Worm (Caenorhabditis elegans) whole organism, mixed stage, embryonic: Measurements from ENCODE around the gene F15H10.12.

ENCODE experiments used
- M03D4.4 ChIP-seq: sonication (generic microtip); optimal IDR thresholded peaks from 2 replicates; lab custom pipeline; 2017; ENCODE audit warnings: mild to moderate bottlenecking, missing genetic modification characterization, missing compliant biosample characterization
- bed-3 ChIP-seq: fragments of 200-800 bp; sonication (Bioruptor generic); optimal IDR thresholded peaks from 3 replicates; lab custom pipeline; 2018; ENCODE audit warnings: mild to moderate bottlenecking, missing genetic modification characterization, moderate library complexity, missing compliant biosample characterization
- blmp-1 ChIP-seq: fragments of 150-350 bp; optimal IDR thresholded peaks from 2 replicates; lab custom pipeline; 2014; ENCODE audit warnings: missing biosample characterization, missing genetic modification characterization
- ceh-39 ChIP-seq: fragments of 150-350 bp; optimal IDR thresholded peaks from 2 replicates; lab custom pipeline; 2014; ENCODE audit warnings: missing biosample characterization, missing genetic modification characterization
- ceh-43 ChIP-seq: fragments of 200-800 bp; sonication (Bioruptor generic); optimal IDR thresholded peaks from 2 replicates; lab custom pipeline; 2018; ENCODE audit warnings: mild to moderate bottlenecking, missing genetic modification characterization, moderate library complexity, missing compliant biosample characterization
- ceh-83 ChIP-seq: fragments of 200-800 bp; sonication (Bioruptor generic); optimal IDR thresholded peaks from 2 replicates; lab custom pipeline; 2018; ENCODE audit warnings: mild to moderate bottlenecking, missing genetic modification characterization, missing compliant biosample characterization
- ces-1 ChIP-seq: fragments of 150-350 bp; optimal IDR thresholded peaks from 2 replicates; lab custom pipeline; 2014; ENCODE audit warnings: missing biosample characterization, missing genetic modification reagents, missing genetic modification characterization
- cnd-1 ChIP-seq: fragments of 200-800 bp; sonication (Bioruptor generic); optimal IDR thresholded peaks from 2 replicates; lab custom pipeline; 2018; ENCODE audit warnings: mild to moderate bottlenecking, missing genetic modification characterization, missing compliant biosample characterization
- drap-1 ChIP-seq: fragments of 200-800 bp; sonication (Bioruptor generic); optimal IDR thresholded peaks from 3 replicates; lab custom pipeline; 2018; ENCODE audit warnings: mild to moderate bottlenecking, missing genetic modification characterization, missing compliant biosample characterization
- flh-1 ChIP-seq: fragments of 200-800 bp; sonication (Bioruptor generic); optimal IDR thresholded peaks from 2 replicates; lab custom pipeline; 2018; ENCODE audit warnings: mild to moderate bottlenecking, missing genetic modification characterization, moderate library complexity, missing compliant biosample characterization
- hlh-1 ChIP-seq: fragments of 150-350 bp; optimal IDR thresholded peaks from 2 replicates; lab custom pipeline; 2014; ENCODE audit warnings: missing biosample characterization, missing genetic modification reagents, missing genetic modification characterization
- lin-13 ChIP-seq: fragments of 150-350 bp; optimal IDR thresholded peaks from 2 replicates; lab custom pipeline; 2014; ENCODE audit warnings: missing biosample characterization, missing genetic modification characterization
- lin-32 ChIP-seq: fragments of 200-800 bp; sonication (Bioruptor generic); optimal IDR thresholded peaks from 2 replicates; lab custom pipeline; 2018; ENCODE audit warnings: mild to moderate bottlenecking, missing genetic modification characterization, missing compliant biosample characterization
- lsy-2 ChIP-seq: fragments of 150-350 bp; optimal IDR thresholded peaks from 2 replicates; lab custom pipeline; 2014; ENCODE audit warnings: missing biosample characterization, missing genetic modification characterization
- mab-5 ChIP-seq: fragments of 150-350 bp; optimal IDR thresholded peaks from 2 replicates; lab custom pipeline; 2014; ENCODE audit warnings: missing biosample characterization, missing genetic modification characterization
- mep-1 ChIP-seq: fragments of 150-350 bp; optimal IDR thresholded peaks from 2 replicates; lab custom pipeline; 2017; ENCODE audit warnings: missing biosample characterization, missing genetic modification reagents, missing genetic modification characterization, inconsistent platforms
- mls-2 ChIP-seq: sonication (generic microtip); optimal IDR thresholded peaks from 2 replicates; lab custom pipeline; 2016; ENCODE audit warnings: mild to moderate bottlenecking, missing genetic modification characterization, moderate library complexity, missing compliant biosample characterization
- nhr-12 ChIP-seq: fragments of 150-350 bp; optimal IDR thresholded peaks from 2 replicates; lab custom pipeline; 2014; ENCODE audit warnings: missing biosample characterization, missing genetic modification characterization
- nhr-2 ChIP-seq: fragments of 150-350 bp; optimal IDR thresholded peaks from 2 replicates; lab custom pipeline; 2014; ENCODE audit warnings: missing biosample characterization, missing genetic modification characterization
- nhr-237 ChIP-seq: fragments of 150-350 bp; optimal IDR thresholded peaks from 2 replicates; lab custom pipeline; 2014; ENCODE audit warnings: missing biosample characterization, missing genetic modification characterization
- nhr-28 ChIP-seq: fragments of 150-350 bp; optimal IDR thresholded peaks from 2 replicates; lab custom pipeline; 2014; ENCODE audit warnings: missing biosample characterization, missing genetic modification characterization
- nhr-76 ChIP-seq: sonication (generic microtip); optimal IDR thresholded peaks from 2 replicates; lab custom pipeline; 2017; ENCODE audit warnings: missing biosample characterization, missing genetic modification characterization
- pha-4 ChIP-seq: fragments of 150-350 bp; optimal IDR thresholded peaks from 2 replicates; lab custom pipeline; 2018; ENCODE audit warnings: missing biosample characterization, missing genetic modification reagents, missing genetic modification characterization
- sem-2 ChIP-seq: fragments of 200-800 bp; sonication (Bioruptor generic); optimal IDR thresholded peaks from 2 replicates; lab custom pipeline; 2018; ENCODE audit warnings: mild to moderate bottlenecking, missing genetic modification characterization, missing compliant biosample characterization
- sptf-1 ChIP-seq: sonication (generic microtip); optimal IDR thresholded peaks from 2 replicates; lab custom pipeline; 2017; ENCODE audit warnings: mild to moderate bottlenecking, missing genetic modification characterization, moderate library complexity, missing compliant biosample characterization
- tbx-8 ChIP-seq: fragments of 200-800 bp; sonication (Bioruptor generic); optimal IDR thresholded peaks from 2 replicates; lab custom pipeline; 2018; ENCODE audit warnings: mild to moderate bottlenecking, missing genetic modification characterization, moderate library complexity, missing compliant biosample characterization
- unc-120 ChIP-seq: sonication (generic microtip); optimal IDR thresholded peaks from 2 replicates; lab custom pipeline; 2017; ENCODE audit warnings: missing genetic modification characterization, missing compliant biosample characterization; ENCODE audit not compliant: poor library complexity, severe bottlenecking
- unc-39 ChIP-seq: fragments of 150-350 bp; optimal IDR thresholded peaks from 2 replicates; lab custom pipeline; 2014; ENCODE audit warnings: missing biosample characterization, missing genetic modification characterization
- unc-62 ChIP-seq: fragments of 150-350 bp; optimal IDR thresholded peaks from 2 replicates; lab custom pipeline; 2014; ENCODE audit warnings: missing biosample characterization, missing genetic modification reagents, missing genetic modification characterization
- zip-8 ChIP-seq: fragments of 150-350 bp; optimal IDR thresholded peaks from 2 replicates; lab custom pipeline; 2014; ENCODE audit warnings: missing biosample characterization, missing genetic modification characterization
- ztf-11 ChIP-seq: fragments of 150-350 bp; optimal IDR thresholded peaks from 2 replicates; lab custom pipeline; 2014; ENCODE audit warnings: missing biosample characterization, missing genetic modification characterization

The F15H10.12 gene

ce11 chrV:10426253-10426652 lies 16.4 kb upstream of the F15H10.12 start, which contains the start of gene apc-10:
Gene apc-10 (minus strand): TSS chrV:10426353.
- no peak for TF ChIP-seq blmp-1 (tag; lab: Kevin White, UChicago)
- no peak for TF ChIP-seq cnd-1 (tag; lab: Kevin White, UChicago)

ce11 chrV:10425098-10425497 lies 15.2 kb upstream of the F15H10.12 start, which contains the start of gene col-12:
Gene col-12 (minus strand): TSS chrV:10425198.
- TF ChIP-seq lin-32: no peak
- no peak for TF ChIP-seq pha-4
- no peak for TF ChIP-seq ceh-39 (tag; lab: Kevin White, UChicago)
- TF ChIP-seq unc-120 (tag; lab: Kevin White, UChicago): no peak
- no peak for TF ChIP-seq drap-1 (GFP tag; lab: Kevin White, UChicago)
- no peak for TF ChIP-seq unc-39 (tag; lab: Kevin White, UChicago)
- TF ChIP-seq nhr-76: no peak
- TF ChIP-seq cnd-1 (tag; lab: Kevin White, UChicago): no peak
- no peak for TF ChIP-seq unc-62 (GFP tag; lab: Kevin White, UChicago)
- TF ChIP-seq ztf-11 (tag; lab: Kevin White, UChicago): no peak

- TF ChIP-seq nhr-2 (tag; lab: Kevin White, UChicago): no peak
- TF ChIP-seq ceh-43: no peak
- TF ChIP-seq blmp-1 (tag; lab: Kevin White, UChicago): no peak
- TF ChIP-seq unc-39 (tag; lab: Kevin White, UChicago): no peak
- TF ChIP-seq ztf-11 (tag; lab: Kevin White, UChicago): no peak
- no peak for TF ChIP-seq sem-2 (GFP tag; lab: Kevin White, UChicago)
- no peak for TF ChIP-seq ces-1 (GFP tag; lab: Kevin White, UChicago)
- no peak for TF ChIP-seq pha-4
- TF ChIP-seq mab-5: no peak
- TF ChIP-seq M03D4.4 (tag; lab: Kevin White, UChicago): no peak
- TF ChIP-seq sptf-1 (tag; lab: Kevin White, UChicago): no peak
- no peak for TF ChIP-seq nhr-12 (tag; lab: Kevin White, UChicago)
- TF ChIP-seq tbx-8 (GFP tag; lab: Kevin White, UChicago): no peak
- TF ChIP-seq zip-8 (tag; lab: Kevin White, UChicago): no peak
- no peak for TF ChIP-seq ceh-83
- TF ChIP-seq mep-1 (tag; lab: Kevin White, UChicago): no peak
- TF ChIP-seq lin-13 (tag; lab: Kevin White, UChicago): no peak
These were observed 13.6 kb upstream of the F15H10.12 start for ce11 chrV:10423511-10423910.

- TF ChIP-seq sem-2 (GFP tag; lab: Kevin White, UChicago): no peak
- TF ChIP-seq ceh-43: no peak
- TF ChIP-seq lsy-2 (tag; lab: Kevin White, UChicago): no peak
- no peak for TF ChIP-seq tbx-8 (GFP tag; lab: Kevin White, UChicago)
- no peak for TF ChIP-seq bed-3 (GFP tag; lab: Kevin White, UChicago)
- TF ChIP-seq ceh-39 (tag; lab: Kevin White, UChicago): no peak
- TF ChIP-seq ztf-11 (tag; lab: Kevin White, UChicago): no peak
- TF ChIP-seq pha-4: no peak
- no peak for TF ChIP-seq unc-39 (tag; lab: Kevin White, UChicago)
- no peak for TF ChIP-seq flh-1 (GFP tag; lab: Kevin White, UChicago)
- TF ChIP-seq lin-13 (tag; lab: Kevin White, UChicago): no peak
- TF ChIP-seq ces-1 (GFP tag; lab: Kevin White, UChicago): no peak
- TF ChIP-seq mls-2 (tag; lab: Kevin White, UChicago): no peak
- no peak for TF ChIP-seq lin-32
- no peak for TF ChIP-seq hlh-1
- no peak for TF ChIP-seq nhr-12 (tag; lab: Kevin White, UChicago)
- no peak for TF ChIP-seq nhr-2 (tag; lab: Kevin White, UChicago)
- TF ChIP-seq unc-62 (GFP tag; lab: Kevin White, UChicago): no peak
- no peak for TF ChIP-seq cnd-1 (tag; lab: Kevin White, UChicago)
These were observed 11.9 kb upstream of the F15H10.12 start, which contains the start of gene col-13 for ce11 chrV:10421802-10422201. Gene col-13 (minus strand): TSS chrV:10421902.

ce11 chrV:10418961-10419360 lies 9.1 kb upstream of the F15H10.12 start, which contains the start of gene F15H10.5:
Gene F15H10.5 (minus strand): TSS chrV:10419061.
- TF ChIP-seq tbx-8 (GFP tag; lab: Kevin White, UChicago) (no peak), flh-1 (GFP tag; lab: Kevin White, UChicago) (no peak), mls-2 (tag; lab: Kevin White, UChicago) (no peak), nhr-2 (tag; lab: Kevin White, UChicago) (no peak), nhr-237 (tag; lab: Kevin White, UChicago) (no peak), zip-8 (tag; lab: Kevin White, UChicago) (no peak), nhr-28 (no peak), lin-13 (tag; lab: Kevin White, UChicago) (no peak), pha-4 (no peak)
